Fruit fly (Drosophila melanogaster) whole organism, embryonic: Measurements from ENCODE around the gene Tomosyn.

Experiments
- Ada2b ChIP-seq: fragments of 200-800 bp; sonication (Bioruptor generic); IDR thresholded peaks from 2 replicates; pipeline ENCODE4 v1.3.6; 2022; ENCODE audit warnings: missing biosample characterization, missing genetic modification characterization
- Bdp1 ChIP-seq: fragments of 200-800 bp; sonication (Bioruptor generic); optimal IDR thresholded peaks from 3 replicates; lab custom pipeline; 2016; ENCODE audit warnings: missing biosample characterization, missing genetic modification characterization
- Bteb2 ChIP-seq: fragments of 200-800 bp; sonication (Bioruptor generic); optimal IDR thresholded peaks from 2 replicates; lab custom pipeline; 2016; ENCODE audit warnings: missing biosample characterization, missing genetic modification characterization
- CG10147 ChIP-seq: fragments of 200-800 bp; sonication (Bioruptor generic); optimal IDR thresholded peaks from 2 replicates; lab custom pipeline; 2019; ENCODE audit warnings: missing biosample characterization, mild to moderate bottlenecking, missing genetic modification characterization, moderate library complexity
- CG10274 ChIP-seq: fragments of 200-800 bp; sonication (Bioruptor generic); optimal IDR thresholded peaks from 3 replicates; lab custom pipeline; 2017; ENCODE audit warnings: missing biosample characterization, mild to moderate bottlenecking, missing genetic modification characterization
- CG10565 ChIP-seq: fragments of 200-800 bp; sonication (Bioruptor generic); optimal IDR thresholded peaks from 3 replicates; lab custom pipeline; 2016; ENCODE audit warnings: missing biosample characterization, mild to moderate bottlenecking, missing genetic modification characterization
- CG11085 ChIP-seq: fragments of 200-800 bp; sonication (Bioruptor generic); IDR thresholded peaks from 2 replicates; pipeline ENCODE4 v1.3.6; 2022; ENCODE audit warnings: missing biosample characterization, missing genetic modification characterization
- CG11723 ChIP-seq: fragments of 200-800 bp; sonication (Bioruptor generic); optimal IDR thresholded peaks from 2 replicates; lab custom pipeline; 2017; ENCODE audit warnings: missing biosample characterization, mild to moderate bottlenecking, missing genetic modification characterization
- CG12219 ChIP-seq: fragments of 200-800 bp; sonication (Bioruptor generic); optimal IDR thresholded peaks from 3 replicates; lab custom pipeline; 2018; ENCODE audit warnings: missing biosample characterization, mild to moderate bottlenecking, missing genetic modification characterization
- CG12769 ChIP-seq: fragments of 200-800 bp; sonication (Bioruptor generic); optimal IDR thresholded peaks from 2 replicates; lab custom pipeline; 2019; ENCODE audit warnings: missing biosample characterization, mild to moderate bottlenecking, missing genetic modification characterization, moderate library complexity
- CG13624 ChIP-seq: fragments of 200-800 bp; sonication (Bioruptor generic); optimal IDR thresholded peaks from 2 replicates; lab custom pipeline; 2016; ENCODE audit warnings: missing biosample characterization, missing genetic modification characterization
- CG13775 ChIP-seq: fragments of 200-800 bp; sonication (Bioruptor generic); optimal IDR thresholded peaks from 3 replicates; lab custom pipeline; 2017; ENCODE audit warnings: missing biosample characterization, mild to moderate bottlenecking, missing genetic modification characterization
- CG17385 ChIP-seq: fragments of 200-800 bp; sonication (Bioruptor generic); optimal IDR thresholded peaks from 3 replicates; lab custom pipeline; 2018; ENCODE audit warnings: missing biosample characterization, mild to moderate bottlenecking, missing genetic modification characterization
- CG17912 ChIP-seq: fragments of 200-800 bp; sonication (Bioruptor generic); optimal IDR thresholded peaks from 2 replicates; lab custom pipeline; 2018; ENCODE audit warnings: missing biosample characterization, mild to moderate bottlenecking, missing genetic modification characterization
- CG18599 ChIP-seq: fragments of 200-800 bp; sonication (Bioruptor generic); optimal IDR thresholded peaks from 3 replicates; lab custom pipeline; 2017; ENCODE audit warnings: missing biosample characterization, missing genetic modification characterization, mild to moderate bottlenecking, moderate library complexity, missing genetic modification reagents
- CG2889 ChIP-seq: fragments of 200-800 bp; sonication (Bioruptor generic); IDR thresholded peaks from 3 replicates; pipeline ENCODE4 v1.3.6; 2022; ENCODE audit warnings: missing biosample characterization, missing genetic modification characterization
- CG3065 ChIP-seq: fragments of 200-800 bp; sonication (Bioruptor generic); optimal IDR thresholded peaks from 2 replicates; lab custom pipeline; 2016; ENCODE audit warnings: missing biosample characterization, missing genetic modification characterization
- CG31388 ChIP-seq: fragments of 200-800 bp; sonication (Bioruptor generic); optimal IDR thresholded peaks from 2 replicates; lab custom pipeline; 2016; ENCODE audit warnings: missing biosample characterization, missing genetic modification characterization
- CG3838 ChIP-seq: fragments of 200-800 bp; sonication (Bioruptor generic); optimal IDR thresholded peaks from 3 replicates; lab custom pipeline; 2016; ENCODE audit warnings: missing biosample characterization, missing genetic modification characterization
- CG4617 ChIP-seq: fragments of 200-800 bp; sonication (Bioruptor generic); optimal IDR thresholded peaks from 3 replicates; lab custom pipeline; 2016; ENCODE audit warnings: missing biosample characterization, missing genetic modification characterization, borderline replicate concordance
- CG4730 ChIP-seq: fragments of 200-800 bp; sonication (Bioruptor generic); IDR thresholded peaks from 2 replicates; pipeline ENCODE4 v1.3.6; 2022; ENCODE audit warnings: missing biosample characterization, missing genetic modification characterization
- CG6689 ChIP-seq: fragments of 200-800 bp; sonication (Bioruptor generic); IDR thresholded peaks from 2 replicates; pipeline ENCODE4 v1.3.6; 2022; ENCODE audit warnings: missing biosample characterization, missing genetic modification characterization
- CG6813 ChIP-seq: fragments of 200-800 bp; sonication (Bioruptor generic); optimal IDR thresholded peaks from 2 replicates; lab custom pipeline; 2017; ENCODE audit warnings: missing biosample characterization, missing genetic modification characterization, mild to moderate bottlenecking, moderate library complexity, missing genetic modification reagents
- CG7928 ChIP-seq: fragments of 200-800 bp; sonication (Bioruptor generic); optimal IDR thresholded peaks from 2 replicates; lab custom pipeline; 2017; ENCODE audit warnings: missing biosample characterization, mild to moderate bottlenecking, missing genetic modification characterization
- Doc2 ChIP-seq: fragments of 200-800 bp; sonication (Bioruptor generic); IDR thresholded peaks from 2 replicates; pipeline ENCODE4 v1.3.6; 2022; ENCODE audit warnings: missing biosample characterization, missing genetic modification characterization
- E2f2 ChIP-seq: fragments of 200-800 bp; sonication (Bioruptor generic); IDR thresholded peaks from 2 replicates; pipeline ENCODE4 v1.3.6; 2022; ENCODE audit warnings: missing biosample characterization, missing genetic modification characterization
- GATAe ChIP-seq: fragments of 200-800 bp; sonication (Bioruptor generic); conservative IDR thresholded peaks from 2 replicates; pipeline ENCODE4 v1.3.6; 2022; ENCODE audit warnings: missing biosample characterization, missing genetic modification characterization
- HLH4C ChIP-seq: fragments of 200-800 bp; sonication (Bioruptor generic); IDR thresholded peaks from 3 replicates; pipeline ENCODE4 v1.3.6; 2022; ENCODE audit warnings: missing biosample characterization, missing genetic modification characterization; ENCODE audit not compliant: partially characterized antibody
- Hr78 ChIP-seq, 2 experiments: fragments of 200-800 bp in 1 of 2; fragments of >200 bp in 1 of 2; sonication (Bioruptor generic) in 1 of 2; optimal IDR thresholded peaks; 2 replicates each; lab custom pipeline; 2017 to 2019; ENCODE audit warnings: missing biosample characterization in 2 of 2, missing genetic modification characterization in 2 of 2, mild to moderate bottlenecking in 1 of 2, moderate library complexity in 1 of 2
- Pdp1 ChIP-seq, 2 experiments: fragments of 200-800 bp; sonication (Bioruptor generic); optimal IDR thresholded peaks; 3 replicates each; lab custom pipeline; 2016; ENCODE audit warnings: missing biosample characterization in 2 of 2, missing genetic modification characterization in 2 of 2, mild to moderate bottlenecking in 1 of 2, moderate library complexity in 1 of 2
- Ravus ChIP-seq: fragments of 200-800 bp; sonication (Bioruptor generic); IDR thresholded peaks from 2 replicates; pipeline ENCODE4 v1.3.6; 2022; ENCODE audit warnings: missing biosample characterization, missing genetic modification characterization
- Taf1 ChIP-seq: fragments of 200-800 bp; sonication (Bioruptor generic); IDR thresholded peaks from 2 replicates; pipeline ENCODE4 v1.3.6; 2022; ENCODE audit warnings: missing biosample characterization, missing genetic modification characterization
- aop ChIP-seq: fragments of 200-800 bp; sonication (Bioruptor generic); IDR thresholded peaks from 2 replicates; pipeline ENCODE4 v1.3.6; 2022; ENCODE audit warnings: missing biosample characterization, missing genetic modification characterization
- ara ChIP-seq: fragments of 200-800 bp; sonication (Bioruptor generic); IDR thresholded peaks from 2 replicates; pipeline ENCODE4 v1.3.6; 2022; ENCODE audit warnings: missing biosample characterization, missing genetic modification characterization
- ash1 ChIP-seq: fragments of 200-800 bp; sonication (Bioruptor generic); optimal IDR thresholded peaks from 2 replicates; lab custom pipeline; 2018; ENCODE audit warnings: missing biosample characterization, mild to moderate bottlenecking, missing genetic modification characterization
- bowl ChIP-seq: fragments of 200-800 bp; sonication (Bioruptor generic); IDR thresholded peaks from 2 replicates; pipeline ENCODE4 v1.3.6; 2022; ENCODE audit warnings: missing biosample characterization, missing genetic modification characterization
- bsh ChIP-seq, 2 experiments: fragments of 200-800 bp; sonication (Bioruptor generic); optimal IDR thresholded peaks; 2 replicates each; lab custom pipeline; 2017 to 2018; ENCODE audit warnings: mild to moderate bottlenecking in 2 of 2, missing biosample characterization in 2 of 2, missing genetic modification characterization in 2 of 2, moderate library complexity in 1 of 2
- eve ChIP-seq, 2 experiments: fragments of >200 bp; optimal IDR thresholded peaks; 2 replicates each; lab custom pipeline; 2017; ENCODE audit warnings: missing biosample characterization in 2 of 2, missing genetic modification characterization in 2 of 2
- kay ChIP-seq: fragments of 200-800 bp; sonication (Bioruptor generic); optimal IDR thresholded peaks from 2 replicates; lab custom pipeline; 2016; ENCODE audit warnings: missing biosample characterization, missing genetic modification characterization
- pum ChIP-seq: fragments of 200-800 bp; sonication (Bioruptor generic); optimal IDR thresholded peaks from 2 replicates; lab custom pipeline; 2016; ENCODE audit warnings: missing biosample characterization, missing genetic modification characterization
- pzg ChIP-seq: fragments of 200-800 bp; sonication (Bioruptor generic); optimal IDR thresholded peaks from 3 replicates; lab custom pipeline; 2018; ENCODE audit warnings: missing biosample characterization, mild to moderate bottlenecking, missing genetic modification characterization, moderate library complexity
- sc ChIP-seq, 3 experiments: fragments of >200 bp in 2 of 3; fragments of 200-800 bp in 1 of 3; sonication (Bioruptor generic) in 1 of 3; optimal IDR thresholded peaks; 2 replicates in 2 of 3; 3 replicates in 1 of 3; lab custom pipeline; 2017; ENCODE audit warnings: mild to moderate bottlenecking in 1 of 3, missing biosample characterization in 1 of 3, missing genetic modification characterization in 1 of 3, missing genetic modification reagents in 1 of 3
- schlank ChIP-seq: fragments of 200-800 bp; sonication (Bioruptor generic); optimal IDR thresholded peaks from 2 replicates; lab custom pipeline; 2018; ENCODE audit warnings: missing biosample characterization, mild to moderate bottlenecking, missing genetic modification characterization
- sisA ChIP-seq: fragments of 200-800 bp; sonication (Bioruptor generic); IDR thresholded peaks from 2 replicates; pipeline ENCODE4 v1.3.6; 2022; ENCODE audit warnings: missing biosample characterization, missing genetic modification characterization
- slbo ChIP-seq: fragments of 200-800 bp; sonication (Bioruptor generic); IDR thresholded peaks from 2 replicates; pipeline ENCODE4 v1.3.6; 2022; ENCODE audit warnings: missing biosample characterization, missing genetic modification characterization
- tll ChIP-seq, 2 experiments: fragments of 200-800 bp in 1 of 2; fragments of >200 bp in 1 of 2; sonication (Bioruptor generic) in 1 of 2; optimal IDR thresholded peaks; 2 replicates each; lab custom pipeline; 2017 to 2019; ENCODE audit warnings: missing biosample characterization in 2 of 2, missing genetic modification characterization in 2 of 2, mild to moderate bottlenecking in 1 of 2, moderate library complexity in 1 of 2
- tna ChIP-seq: fragments of 200-800 bp; sonication (Bioruptor generic); IDR thresholded peaks from 2 replicates; pipeline ENCODE4 v1.3.6; 2022; ENCODE audit warnings: missing biosample characterization, missing genetic modification characterization; ENCODE audit not compliant: partially characterized antibody
- twi ChIP-seq: fragments of 200-800 bp; optimal IDR thresholded peaks from 2 replicates; lab custom pipeline; 2019; ENCODE audit warnings: missing biosample characterization, mild to moderate bottlenecking, missing genetic modification characterization, moderate library complexity
- usp ChIP-seq: fragments of >200 bp; optimal IDR thresholded peaks from 2 replicates; lab custom pipeline; 2017; ENCODE audit warnings: missing biosample characterization, missing genetic modification characterization
- z ChIP-seq: fragments of 200-800 bp; sonication (Bioruptor generic); IDR thresholded peaks from 3 replicates; pipeline ENCODE4 v1.3.6; 2022; ENCODE audit warnings: missing biosample characterization, missing genetic modification characterization

Gene Tomosyn

DNA sequence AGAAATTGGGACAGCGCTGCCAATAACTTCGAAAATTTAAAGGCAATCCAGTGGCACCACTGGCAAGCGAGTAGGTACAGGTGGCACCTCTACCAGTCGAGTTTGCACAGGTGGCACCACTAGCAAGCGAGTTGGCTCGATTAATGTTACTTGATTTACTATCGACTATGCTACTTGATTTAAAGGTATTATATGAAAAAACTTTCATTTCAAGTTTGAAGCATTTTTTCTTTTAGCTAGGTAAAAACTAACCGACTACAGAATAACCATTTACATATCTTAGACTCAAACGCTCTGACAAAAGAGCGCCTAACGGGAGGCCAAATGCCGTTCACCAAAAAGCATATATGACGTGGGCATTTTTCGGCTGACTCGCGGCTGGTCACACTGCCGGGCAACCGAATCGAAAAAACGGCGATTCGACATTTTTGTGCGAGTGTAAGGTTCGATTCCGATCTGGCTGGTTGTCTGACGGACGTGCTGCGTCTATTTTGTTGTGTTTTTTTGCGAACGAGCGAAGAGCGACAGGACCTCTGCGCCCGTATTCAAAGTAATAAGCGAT is 27.7 kb downstream of the Tomosyn start, which contains the start of gene Tis11 (continued):
- TF ChIP-seq CG3065 (GFP tag; lab: Kevin White, UChicago) (no peak), CG10274 (GFP tag; lab: Kevin White, UChicago) (no peak), CG31388 (no peak), z (GFP tag; lab: Robert Waterston, UW) (no peak), CG10565 (GFP tag; lab: Kevin White, UChicago) (no peak), usp (GFP tag; lab: Kevin White, UChicago) (no peak), sc (optimal IDR thresholded peaks at IDR 0.05; lab: Kevin White, UChicago) (no peak), sc (GFP tag; optimal IDR thresholded peaks at IDR 0.05; lab: Kevin White, UChicago) (no peak), CG3838 (GFP tag; lab: Kevin White, UChicago) (no peak), CG4617 (GFP tag; lab: Kevin White, UChicago) (no peak), CG18599 (GFP tag; lab: Kevin White, UChicago) (peak; percentile 37), E2f2 (GFP tag; lab: Robert Waterston, UW) (peak; percentile 82), eve (GFP tag; optimal IDR thresholded peaks at IDR 0.05; lab: Kevin White, UChicago) (no peak), pzg (GFP tag; lab: Kevin White, UChicago) (peak; percentile 86), Doc2 (GFP tag; lab: Robert Waterston, UW) (no peak), Ravus (GFP tag; lab: Robert Waterston, UW) (no peak), bsh (GFP tag; optimal IDR thresholded peaks at IDR 0.05; lab: Kevin White, UChicago) (peak in 1 of 2 experiments; percentile 30), Hr78 (GFP tag; optimal IDR thresholded peaks at IDR 0.05; lab: Kevin White, UChicago) (no peak), CG10147 (peak; percentile 10), twi (tag; lab: Kevin White, UChicago) (no peak), GATAe (GFP tag; lab: Robert Waterston, UW) (no peak), CG11085 (GFP tag; lab: Robert Waterston, UW) (peak; percentile 42; the same call in 1 of the 2 replicates), ara (GFP tag; lab: Robert Waterston, UW) (no peak), HLH4C (GFP tag; lab: Robert Waterston, UW) (peak; percentile 56; the same call in 1 of the 3 replicates), CG17912 (GFP tag; lab: Kevin White, UChicago) (no peak), bowl (GFP tag; lab: Robert Waterston, UW) (no peak), kay (no peak), Pdp1 (GFP tag; optimal IDR thresholded peaks at IDR 0.05; lab: Kevin White, UChicago) (peak in 1 of 2 experiments; percentile 37), Taf1 (no peak), ash1 (no peak), CG6689 (GFP tag; lab: Robert Waterston, UW) (no peak), aop (GFP tag; lab: Robert Waterston, UW) (no peak), slbo (GFP tag; lab: Robert Waterston, UW) (no peak; the same call in 1 of the 2 replicates), CG17385 (GFP tag; lab: Kevin White, UChicago) (no peak), CG13775 (GFP tag; lab: Kevin White, UChicago) (peak; percentile 1), Bteb2 (GFP tag; lab: Kevin White, UChicago) (no peak), CG2889 (GFP tag; lab: Robert Waterston, UW) (no peak), CG6813 (GFP tag; lab: Kevin White, UChicago) (no peak), Bdp1 (GFP tag; lab: Kevin White, UChicago) (no peak), CG12219 (no peak), CG11723 (no peak), sisA (GFP tag; lab: Robert Waterston, UW) (no peak), CG7928 (GFP tag; lab: Kevin White, UChicago) (no peak), CG13624 (GFP tag; lab: Kevin White, UChicago) (no peak), CG12769 (tag; lab: Kevin White, UChicago) (no peak), schlank (tag; lab: Kevin White, UChicago) (no peak), Ada2b (GFP tag; lab: Robert Waterston, UW) (no peak), tll (GFP tag; optimal IDR thresholded peaks at IDR 0.05; lab: Kevin White, UChicago) (no peak), CG4730 (GFP tag; lab: Robert Waterston, UW) (no peak), pum (GFP tag; lab: Kevin White, UChicago) (no peak), tna (GFP tag; lab: Robert Waterston, UW) (no peak)
